Fruit fly (Drosophila melanogaster) whole organism, pupa: ENCODE results near the gene CG11726.

Source experiments
- CG10348 ChIP-seq: fragments of 200-800 bp; sonication (Bioruptor generic); IDR thresholded peaks from 2 replicates; pipeline ENCODE4 v1.3.6; 2022; ENCODE audit warnings: missing biosample characterization, missing genetic modification characterization
- CG12605 ChIP-seq: fragments of 200-800 bp; sonication (Bioruptor generic); IDR thresholded peaks from 2 replicates; pipeline ENCODE4 v1.3.6; 2022; ENCODE audit warnings: missing biosample characterization, missing genetic modification characterization
- CG13204 ChIP-seq: fragments of 200-800 bp; sonication (Bioruptor generic); optimal IDR thresholded peaks from 2 replicates; lab custom pipeline; 2018; ENCODE audit warnings: missing biosample characterization, mild to moderate bottlenecking, missing genetic modification characterization, moderate library complexity
- CG14655 ChIP-seq: fragments of 200-800 bp; sonication (Bioruptor generic); optimal IDR thresholded peaks from 3 replicates; lab custom pipeline; 2017; ENCODE audit warnings: mild to moderate bottlenecking, missing biosample characterization, missing genetic modification reagents, missing genetic modification characterization
- CG15710 ChIP-seq: fragments of 200-800 bp; sonication (Bioruptor generic); optimal IDR thresholded peaks from 2 replicates; lab custom pipeline; 2018; ENCODE audit warnings: missing biosample characterization, mild to moderate bottlenecking, missing genetic modification characterization, moderate library complexity
- CG17806 ChIP-seq: fragments of 200-800 bp; sonication (Bioruptor generic); optimal IDR thresholded peaks from 2 replicates; lab custom pipeline; 2018; ENCODE audit warnings: missing biosample characterization, mild to moderate bottlenecking, missing genetic modification characterization, moderate library complexity
- CG32121 ChIP-seq: fragments of 200-800 bp; sonication (Bioruptor generic); IDR thresholded peaks from 2 replicates; pipeline ENCODE4 v1.3.6; 2022; ENCODE audit warnings: missing biosample characterization, missing genetic modification characterization
- CG34367 ChIP-seq: fragments of 200-800 bp; sonication (Bioruptor generic); optimal IDR thresholded peaks from 2 replicates; lab custom pipeline; 2018; ENCODE audit warnings: missing biosample characterization, mild to moderate bottlenecking, missing genetic modification characterization
- CG4496 ChIP-seq: fragments of 200-800 bp; sonication (Bioruptor generic); IDR thresholded peaks from 3 replicates; pipeline ENCODE4 v1.3.6; 2022; ENCODE audit warnings: missing biosample characterization, missing genetic modification characterization
- CG8159 ChIP-seq: fragments of 200-800 bp; sonication (Bioruptor generic); optimal IDR thresholded peaks from 3 replicates; lab custom pipeline; 2018; ENCODE audit warnings: missing biosample characterization, mild to moderate bottlenecking, missing genetic modification characterization, moderate library complexity
- CG8301 ChIP-seq: fragments of 200-800 bp; sonication (Bioruptor generic); optimal IDR thresholded peaks from 2 replicates; lab custom pipeline; 2018; ENCODE audit warnings: missing biosample characterization, mild to moderate bottlenecking, missing genetic modification characterization
- CG9948 ChIP-seq: fragments of 200-800 bp; sonication (Bioruptor generic); optimal IDR thresholded peaks from 2 replicates; lab custom pipeline; 2018; ENCODE audit warnings: missing biosample characterization, mild to moderate bottlenecking, missing genetic modification characterization, moderate library complexity
- D1 ChIP-seq: fragments of 200-800 bp; sonication (Bioruptor generic); optimal IDR thresholded peaks from 2 replicates; lab custom pipeline; 2018; ENCODE audit warnings: missing biosample characterization, mild to moderate bottlenecking, missing genetic modification characterization, moderate library complexity
- EcR ChIP-seq: fragments of 200-800 bp; sonication (Bioruptor generic); optimal IDR thresholded peaks from 3 replicates; lab custom pipeline; 2019; ENCODE audit warnings: missing biosample characterization, missing genetic modification characterization, mild to moderate bottlenecking, moderate library complexity, missing genetic modification reagents
- Ets98B ChIP-seq: fragments of 200-800 bp; sonication (Bioruptor generic); IDR thresholded peaks from 2 replicates; pipeline ENCODE4 v1.3.6; 2022; ENCODE audit warnings: missing biosample characterization, missing genetic modification characterization
- Pif1A ChIP-seq: fragments of 200-800 bp; sonication (Bioruptor generic); optimal IDR thresholded peaks from 3 replicates; lab custom pipeline; 2016; ENCODE audit warnings: missing biosample characterization, missing genetic modification characterization
- Pif1B ChIP-seq: fragments of 200-800 bp; sonication (Bioruptor generic); optimal IDR thresholded peaks from 3 replicates; lab custom pipeline; 2016; ENCODE audit warnings: missing biosample characterization, missing genetic modification characterization
- Snoo ChIP-seq: fragments of 200-800 bp; sonication (Bioruptor generic); optimal IDR thresholded peaks from 3 replicates; lab custom pipeline; 2017; ENCODE audit warnings: missing biosample characterization, mild to moderate bottlenecking, missing genetic modification characterization, inconsistent platforms
- fd96Ca ChIP-seq: fragments of 200-800 bp; sonication (Bioruptor generic); IDR thresholded peaks from 3 replicates; pipeline ENCODE4 v1.3.6; 2022; ENCODE audit warnings: missing biosample characterization, missing genetic modification characterization
- gl ChIP-seq: fragments of 200-800 bp; sonication (Bioruptor generic); optimal IDR thresholded peaks from 2 replicates; lab custom pipeline; 2018; ENCODE audit warnings: missing biosample characterization, mild to moderate bottlenecking, missing genetic modification characterization
- rn ChIP-seq: fragments of 200-800 bp; sonication (Bioruptor generic); IDR thresholded peaks from 2 replicates; pipeline ENCODE4 v1.3.6; 2022; ENCODE audit warnings: missing biosample characterization, missing genetic modification characterization

Gene CG11726

DNA sequence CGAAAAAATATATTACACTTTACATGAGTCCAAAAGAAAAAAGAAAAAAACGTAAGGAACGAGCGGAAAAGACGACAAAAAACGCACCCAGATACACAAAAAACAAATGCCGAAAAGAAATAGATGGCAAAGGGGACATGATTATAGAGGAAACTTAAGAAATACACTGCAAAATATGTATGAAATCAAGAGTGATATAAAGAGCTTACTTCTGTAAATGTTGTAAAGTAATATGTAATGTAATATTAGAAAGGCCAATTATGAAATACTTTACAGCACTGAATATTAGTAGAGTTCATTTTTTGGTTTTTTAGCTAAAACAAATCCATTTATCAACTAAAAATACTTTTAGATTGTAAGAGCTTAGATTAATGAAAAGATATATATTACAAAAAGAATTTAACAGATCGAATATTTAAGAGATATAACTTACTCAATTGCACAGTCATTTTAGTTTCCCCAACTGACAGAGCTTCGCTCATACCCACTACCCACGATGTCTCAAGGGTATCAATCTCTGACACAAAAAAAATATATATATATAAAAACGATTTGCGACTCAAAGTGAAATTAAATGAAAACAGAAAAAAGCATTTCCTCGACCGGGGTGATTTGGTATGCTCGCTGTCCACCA is 9.5 kb upstream of the CG11726 start:
- TF ChIP-seq Ets98B (GFP tag; lab: Robert Waterston, UW) (no peak), CG12605 (GFP tag; lab: Robert Waterston, UW) (no peak), rn (GFP tag; lab: Robert Waterston, UW) (no peak), gl (tag; lab: Kevin White, UChicago) (no peak), Pif1A (GFP tag; lab: Kevin White, UChicago) (no peak), CG9948 (tag; lab: Kevin White, UChicago) (no peak), CG10348 (GFP tag; lab: Robert Waterston, UW) (no peak), CG13204 (GFP tag; lab: Kevin White, UChicago) (no peak), CG17806 (tag; lab: Kevin White, UChicago) (no peak), fd96Ca (GFP tag; lab: Robert Waterston, UW) (no peak), CG34367 (tag; lab: Kevin White, UChicago) (no peak), CG15710 (tag; lab: Kevin White, UChicago) (no peak), CG4496 (no peak)

DNA sequence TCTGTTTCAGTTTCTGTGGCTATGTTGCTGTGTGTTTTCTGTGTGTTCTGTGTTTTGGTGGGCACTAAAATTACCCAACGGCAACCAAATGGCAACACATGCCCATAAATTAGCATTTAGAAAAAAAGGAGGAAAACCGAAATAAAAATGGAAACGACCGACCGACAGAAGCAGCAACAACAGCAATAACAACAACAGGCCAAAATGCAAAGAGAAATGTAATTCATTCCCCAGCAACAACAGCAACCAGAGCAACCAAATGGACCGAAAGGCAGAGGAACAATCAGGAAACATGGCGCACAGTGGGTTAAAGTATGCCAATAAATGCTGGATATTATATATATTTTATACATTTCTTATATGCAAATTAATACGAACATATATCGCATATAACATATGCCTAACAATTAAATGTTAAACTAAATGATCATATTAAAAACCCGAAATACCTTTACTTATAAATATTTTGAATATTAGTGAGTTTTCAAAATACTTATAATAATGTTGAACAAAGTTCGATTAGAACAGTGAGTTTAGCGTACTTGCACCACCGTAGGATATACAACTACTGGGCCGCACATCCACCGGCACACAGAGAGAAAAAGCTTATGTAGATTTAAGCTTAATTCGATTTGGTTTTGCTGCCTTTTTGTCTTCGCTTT is 5.4 kb upstream of the CG11726 start:
- TF ChIP-seq rn (GFP tag; lab: Robert Waterston, UW) (0 out of 2 replicates have a peak, but pooled peaks have one; percentile 39), CG9948 (tag; lab: Kevin White, UChicago) (peak; percentile 58), CG8159 (tag; lab: Kevin White, UChicago) (peak; percentile 80), fd96Ca (GFP tag; lab: Robert Waterston, UW) (0 out of 3 replicates have a peak, but pooled peaks have one; percentile 32), EcR (GFP tag; lab: Kevin White, UChicago) (no peak), CG34367 (tag; lab: Kevin White, UChicago) (peak; percentile 51), CG8301 (tag; lab: Kevin White, UChicago) (peak; percentile 54), CG14655 (peak; percentile 83), gl (tag; lab: Kevin White, UChicago) (no peak), Pif1B (GFP tag; lab: Kevin White, UChicago) (peak; percentile 72), CG10348 (GFP tag; lab: Robert Waterston, UW) (no peak), CG15710 (tag; lab: Kevin White, UChicago) (peak; percentile 85), Snoo (tag; lab: Kevin White, UChicago) (peak; percentile 70), D1 (tag; lab: Kevin White, UChicago) (peak; percentile 48), CG32121 (GFP tag; lab: Robert Waterston, UW) (peak; percentile 69), CG13204 (GFP tag; lab: Kevin White, UChicago) (peak; percentile 9), CG4496 (peak; percentile 13; the same call in 1 of the 3 replicates), Ets98B (GFP tag; lab: Robert Waterston, UW) (peak; percentile 49), CG17806 (tag; lab: Kevin White, UChicago) (peak; percentile 63), Pif1A (GFP tag; lab: Kevin White, UChicago) (peak; percentile 77), CG12605 (GFP tag; lab: Robert Waterston, UW) (peak; percentile 71; the same call in 1 of the 2 replicates)

DNA sequence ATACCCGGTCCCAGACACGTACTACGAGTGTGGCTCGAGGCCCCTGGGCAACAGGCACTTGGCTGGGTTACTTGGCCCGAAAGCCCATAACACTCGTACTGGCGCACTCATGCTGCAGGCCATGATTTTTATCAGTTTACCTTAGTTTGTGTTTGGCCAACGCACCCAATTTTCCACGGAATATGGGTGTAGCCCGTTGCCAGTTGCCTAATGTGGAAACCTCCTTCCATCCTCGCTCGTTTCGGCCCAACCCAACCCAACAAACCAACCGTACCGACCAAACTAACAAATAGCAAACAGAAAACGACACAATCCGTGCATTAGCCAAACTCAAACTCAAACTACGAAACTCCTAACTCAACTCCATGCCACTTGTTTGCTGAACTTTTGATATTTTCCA is 684 bp upstream of the CG11726 start:
- peak; percentile 32; the same call in 1 of the 3 replicates for TF ChIP-seq CG4496
- no peak for TF ChIP-seq CG14655

DNA sequence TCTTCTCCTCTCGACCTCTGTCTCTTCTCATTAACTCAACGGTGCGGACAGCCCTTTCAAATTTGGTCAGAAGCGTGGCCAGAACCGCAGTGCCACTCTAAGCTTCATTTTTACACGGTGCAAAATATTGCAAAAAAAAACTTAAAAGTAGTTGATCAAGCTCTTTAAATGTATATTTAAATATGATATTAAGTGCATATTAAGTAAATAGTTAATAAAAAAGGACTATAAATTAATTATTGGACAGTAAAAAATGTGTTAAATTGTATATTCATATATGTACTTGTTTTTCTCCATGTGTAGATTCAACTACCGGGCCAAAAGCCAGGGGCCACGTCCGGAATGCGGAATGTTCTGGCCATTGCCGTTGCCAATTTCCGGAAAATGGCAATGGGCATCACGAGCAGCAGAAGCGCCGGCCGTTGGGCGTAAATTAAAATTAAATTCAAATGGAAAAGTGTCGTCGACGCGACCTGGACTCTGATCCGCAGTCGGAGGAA is 2.7 kb downstream of the CG11726 start, which contains the start of gene CG44362:
TSS of gene CG44362 (plus strand) at position 450 of the 500 bp plus-strand sequence.
- TF ChIP-seq D1 (tag; lab: Kevin White, UChicago) (no peak), rn (GFP tag; lab: Robert Waterston, UW) (no peak), Pif1B (GFP tag; lab: Kevin White, UChicago) (no peak), Ets98B (GFP tag; lab: Robert Waterston, UW) (no peak), CG14655 (peak; percentile 5)

DNA sequence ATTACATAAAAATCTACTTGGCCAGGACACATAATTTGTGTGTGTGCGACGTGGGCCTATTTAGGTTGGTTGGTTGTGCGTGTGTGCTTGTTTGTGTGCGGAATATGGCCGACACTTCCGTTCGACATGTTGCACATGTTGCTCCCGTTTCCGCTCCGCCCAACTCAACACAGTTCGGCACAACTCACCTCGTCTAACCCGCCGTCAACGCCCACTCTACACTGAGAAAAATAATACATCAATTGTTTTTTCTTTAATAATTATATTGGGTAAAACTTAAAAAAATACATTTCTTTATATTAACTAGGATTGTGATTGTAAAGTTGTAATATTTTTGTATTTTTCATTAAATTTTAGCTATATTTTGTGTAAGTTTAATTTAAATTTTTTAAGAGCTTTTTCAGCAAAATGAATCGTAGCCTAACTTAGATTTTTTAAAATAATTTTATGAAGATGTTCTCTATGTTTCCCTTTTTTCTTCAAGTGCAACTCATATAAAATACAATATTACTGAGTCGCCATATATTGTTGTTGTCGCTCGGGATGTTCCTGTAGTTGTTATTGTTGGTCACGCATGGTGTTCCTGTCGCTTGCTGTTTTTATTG is 4.1 kb downstream of the CG11726 start:
- TF ChIP-seq CG4496 (no peak), CG15710 (tag; lab: Kevin White, UChicago) (peak; percentile 43), gl (tag; lab: Kevin White, UChicago) (no peak), CG8159 (tag; lab: Kevin White, UChicago) (peak; percentile 52), EcR (GFP tag; lab: Kevin White, UChicago) (no peak), CG9948 (tag; lab: Kevin White, UChicago) (peak; percentile 38), CG14655 (peak; percentile 24), rn (GFP tag; lab: Robert Waterston, UW) (no peak)

DNA sequence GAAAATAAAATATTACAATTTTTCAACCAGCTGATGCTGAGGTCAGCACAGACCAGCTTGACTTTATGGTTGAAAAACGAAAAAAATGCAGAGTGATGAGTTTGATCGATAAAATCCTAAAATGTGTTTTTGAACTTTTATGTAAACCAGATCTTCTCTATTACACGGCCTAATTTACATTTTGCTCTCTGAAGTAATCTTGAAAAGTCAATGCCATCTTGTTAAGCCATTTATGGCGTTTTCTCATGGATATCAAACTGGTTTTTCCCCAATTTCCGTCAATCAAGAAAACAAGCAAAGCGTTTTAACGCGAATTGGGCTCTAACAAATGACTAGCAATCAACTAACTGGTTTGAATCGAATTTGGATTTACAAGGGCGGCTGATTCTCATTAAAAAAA is 4.9 kb downstream of the CG11726 start:
- no peak for TF ChIP-seq CG10348 (GFP tag; lab: Robert Waterston, UW)
- TF ChIP-seq CG13204 (GFP tag; lab: Kevin White, UChicago) = no peak
- TF ChIP-seq Ets98B (GFP tag; lab: Robert Waterston, UW) = no peak
- no peak for TF ChIP-seq CG17806 (tag; lab: Kevin White, UChicago)
- no peak for TF ChIP-seq CG8301 (tag; lab: Kevin White, UChicago)
- no peak for TF ChIP-seq Snoo (tag; lab: Kevin White, UChicago)
- no peak for TF ChIP-seq CG4496
- TF ChIP-seq Pif1B (GFP tag; lab: Kevin White, UChicago) = no peak
- no peak for TF ChIP-seq fd96Ca (GFP tag; lab: Robert Waterston, UW)
- no peak for TF ChIP-seq CG9948 (tag; lab: Kevin White, UChicago)
- TF ChIP-seq EcR (GFP tag; lab: Kevin White, UChicago) = no peak
- TF ChIP-seq CG32121 (GFP tag; lab: Robert Waterston, UW) = no peak
- TF ChIP-seq gl (tag; lab: Kevin White, UChicago) = no peak
- no peak for TF ChIP-seq CG14655
- TF ChIP-seq, all 21 proteins: peak for 0
